Worm (Caenorhabditis elegans): ENCODE measurements around the gene srlf-14.
A peak's percentile ranks its signal among the peaks of the same experiment; 100 is the strongest.

The srlf-14 gene

ce11 chrIV:10936906-10937540 lies 42.9 kb upstream of the srlf-14 start, which contains the start of gene fic-1 (continued):
- TF ChIP-seq lsy-2 (tag; optimal IDR thresholded peaks at IDR 0.05): peak; percentile 60 to 74
- peak; percentile 46 for TF ChIP-seq nhr-19 (GFP tag; conservative IDR thresholded peaks at IDR 0.05)
- no peak for TF ChIP-seq lin-15B (tag; optimal IDR thresholded peaks at IDR 0.05)
- TF ChIP-seq efl-1 (optimal IDR thresholded peaks at IDR 0.05): peak; percentile 42 to 57
- TF ChIP-seq efl-1 (GFP tag; optimal IDR thresholded peaks at IDR 0.05 in 1 of 2): peak; percentile 19 to 52
- TF ChIP-seq ets-5 (GFP tag; IDR thresholded peaks at IDR 0.05): no peak
- TF ChIP-seq ceh-90 (tag; optimal IDR thresholded peaks at IDR 0.05): no peak
- no peak for TF ChIP-seq aha-1 (tag; optimal IDR thresholded peaks at IDR 0.05)
- peak; percentile 16 for TF ChIP-seq jun-1 (tag; optimal IDR thresholded peaks at IDR 0.05)
- TF ChIP-seq hlh-4 (tag; optimal IDR thresholded peaks at IDR 0.05): no peak
- peak in 1 of 3 experiments; percentile 49 for TF ChIP-seq dpl-1 (GFP tag; optimal IDR thresholded peaks at IDR 0.05)
- TF ChIP-seq pax-3 (tag; optimal IDR thresholded peaks at IDR 0.05): peak; percentile 5
- peak; percentile 51 to 61 for TF ChIP-seq lin-35 (GFP tag; optimal IDR thresholded peaks at IDR 0.05)
- TF ChIP-seq ceh-8 (GFP tag; optimal IDR thresholded peaks at IDR 0.05): no peak
- no peak for TF ChIP-seq nhr-12 (tag; optimal IDR thresholded peaks at IDR 0.05)
- TF ChIP-seq nhr-11 (tag; optimal IDR thresholded peaks at IDR 0.05): no peak
- peak; percentile 44 for TF ChIP-seq unc-86 (tag; optimal IDR thresholded peaks at IDR 0.05)
- TF ChIP-seq lin-13 (GFP tag; optimal IDR thresholded peaks at IDR 0.05): peak; percentile 14
- TF ChIP-seq snu-23 (GFP tag; optimal IDR thresholded peaks at IDR 0.05): peak; percentile 64
- TF ChIP-seq unc-130 (tag; optimal IDR thresholded peaks at IDR 0.05): no peak
- TF ChIP-seq efl-3 (GFP tag; optimal IDR thresholded peaks at IDR 0.05): no peak
- no peak for TF ChIP-seq pag-3 (tag; optimal IDR thresholded peaks at IDR 0.05; ENCODE audit: borderline replicate concordance, insufficient read depth)
- no peak for TF ChIP-seq hlh-17 (GFP tag; optimal IDR thresholded peaks at IDR 0.05; ENCODE audit: borderline replicate concordance)
- no peak for TF ChIP-seq ztf-11 (tag; optimal IDR thresholded peaks at IDR 0.05)
- TF ChIP-seq egl-27 (tag; optimal IDR thresholded peaks at IDR 0.05): no peak
- TF ChIP-seq irx-1 (tag; optimal IDR thresholded peaks at IDR 0.05): peak; percentile 57
- no peak for TF ChIP-seq unc-62 (GFP tag; optimal IDR thresholded peaks at IDR 0.05)
- no peak for TF ChIP-seq ceh-88 (GFP tag; IDR thresholded peaks at IDR 0.05)
- TF ChIP-seq mab-9 (GFP tag; IDR thresholded peaks at IDR 0.05): no peak
- peak in 1 of 2 experiments; percentile 73 for TF ChIP-seq mdl-1 (tag; optimal IDR thresholded peaks at IDR 0.05)
- TF ChIP-seq lin-39 (tag; optimal IDR thresholded peaks at IDR 0.05): no peak
- no peak for TF ChIP-seq nhr-76 (tag; optimal IDR thresholded peaks at IDR 0.05)
- TF ChIP-seq pqm-1 (tag; optimal IDR thresholded peaks at IDR 0.05): no peak

DNA sequence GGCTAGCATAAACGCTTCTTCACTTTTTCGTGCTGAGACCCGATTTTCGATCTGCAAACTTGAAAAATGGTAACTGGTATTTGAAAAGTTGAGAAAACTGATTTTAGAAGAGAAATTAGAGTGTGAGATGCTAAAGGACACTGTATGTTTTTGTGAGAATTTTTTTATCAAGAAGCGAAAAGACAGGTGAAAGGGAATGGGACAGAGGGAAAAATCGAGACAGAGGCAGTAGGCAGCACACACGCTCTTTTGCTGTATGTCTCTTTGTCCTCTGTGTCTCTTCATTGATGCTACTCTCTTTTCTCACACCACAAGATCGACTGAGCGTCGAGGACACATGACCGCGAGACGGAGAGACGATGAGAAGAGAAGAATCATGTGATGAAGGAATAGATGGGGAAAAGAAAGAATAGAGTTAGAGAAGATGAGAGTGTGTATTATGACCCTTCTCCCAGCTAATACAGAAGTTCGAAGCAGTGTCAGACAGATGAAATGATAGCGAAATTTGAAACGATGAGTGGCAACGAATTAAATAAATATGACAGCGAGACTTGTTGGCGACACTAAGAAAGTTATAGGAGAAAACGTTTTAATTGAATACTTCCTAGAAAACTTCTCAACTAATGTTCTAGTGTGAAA lies 41.8 kb upstream of the srlf-14 start, which contains the start of gene lgg-2:
Gene lgg-2, minus strand, starts transcription at position 51 of the 639 bp plus-strand sequence.
- no peak for TF ChIP-seq ceh-90 (tag; optimal IDR thresholded peaks at IDR 0.05)
- TF ChIP-seq lin-39 (tag; optimal IDR thresholded peaks at IDR 0.05): peak; percentile 90
- TF ChIP-seq tbx-2 (tag; optimal IDR thresholded peaks at IDR 0.05): peak; percentile 99
- TF ChIP-seq pqm-1 (tag; optimal IDR thresholded peaks at IDR 0.05): peak; percentile 36
- TF ChIP-seq nhr-85 (tag): peak; percentile 99
- TF ChIP-seq fos-1 (tag; optimal IDR thresholded peaks at IDR 0.05): peak; percentile 87
- peak; percentile 73 for TF ChIP-seq sup-37 (GFP tag; optimal IDR thresholded peaks at IDR 0.05)
- peak; percentile 80 for TF ChIP-seq zip-4 (GFP tag; optimal IDR thresholded peaks at IDR 0.05)
- no peak for TF ChIP-seq unc-30 (tag; optimal IDR thresholded peaks at IDR 0.05)
- peak; percentile 99 for TF ChIP-seq nhr-20 (tag; optimal IDR thresholded peaks at IDR 0.05)
- peak; percentile 97 for TF ChIP-seq nhr-90 (tag; optimal IDR thresholded peaks at IDR 0.05; ENCODE audit: poor library complexity)
- TF ChIP-seq ama-1 (optimal IDR thresholded peaks at IDR 0.05): peak; percentile 94
- TF ChIP-seq hlh-4 (tag; optimal IDR thresholded peaks at IDR 0.05): no peak
- peak; percentile 92 for TF ChIP-seq isw-1 (GFP tag; IDR thresholded peaks at IDR 0.05)
- TF ChIP-seq C34B4.2 (tag; optimal IDR thresholded peaks at IDR 0.05): no peak
- peak; percentile 95 for TF ChIP-seq jun-1 (tag; optimal IDR thresholded peaks at IDR 0.05)
- TF ChIP-seq C16A3.4 (tag; optimal IDR thresholded peaks at IDR 0.05): peak; percentile 85
- TF ChIP-seq mep-1 (tag; optimal IDR thresholded peaks at IDR 0.05): peak; percentile 98
- TF ChIP-seq egl-27 (tag; optimal IDR thresholded peaks at IDR 0.05): peak; percentile 52 to 76
- peak; percentile 26 for TF ChIP-seq fkh-10 (GFP tag; optimal IDR thresholded peaks at IDR 0.05)
- peak; percentile 84 to 90 for TF ChIP-seq lin-35 (GFP tag; optimal IDR thresholded peaks at IDR 0.05)
- peak in 4 of 6 experiments; percentile 7 to 84 (median 62) for TF ChIP-seq elt-3 (tag; optimal IDR thresholded peaks at IDR 0.05)
- TF ChIP-seq blmp-1 (tag; optimal IDR thresholded peaks at IDR 0.05): peak; percentile 97
- peak; percentile 99 for TF ChIP-seq lin-14 (GFP tag; optimal IDR thresholded peaks at IDR 0.05)

All from whole organism, L1 larva.